Fruit fly (Drosophila melanogaster) whole organism, embryonic: ENCODE measurements around the gene CG5968.

Experiments used
- Awh ChIP-seq: fragments of 200-800 bp; sonication (Bioruptor generic); IDR thresholded peaks from 2 replicates; pipeline ENCODE4, ENCODE4 v1.3.6; 2022; ENCODE audit warnings: missing biosample characterization, missing genetic modification characterization
- BtbVII ChIP-seq: fragments of 200-800 bp; sonication (Bioruptor generic); optimal IDR thresholded peaks from 3 replicates; lab custom pipeline; 2017; ENCODE audit warnings: missing biosample characterization, mild to moderate bottlenecking, missing genetic modification characterization
- CG12104 ChIP-seq: fragments of 200-800 bp; sonication (Bioruptor generic); optimal IDR thresholded peaks from 3 replicates; lab custom pipeline; 2016; ENCODE audit warnings: missing biosample characterization, missing genetic modification characterization
- CG12391 ChIP-seq: fragments of 200-800 bp; sonication (Bioruptor generic); optimal IDR thresholded peaks from 3 replicates; lab custom pipeline; 2018; ENCODE audit warnings: missing biosample characterization, mild to moderate bottlenecking, missing genetic modification characterization, moderate library complexity
- CG13624 ChIP-seq: fragments of 200-800 bp; sonication (Bioruptor generic); optimal IDR thresholded peaks from 2 replicates; lab custom pipeline; 2016; ENCODE audit warnings: missing biosample characterization, missing genetic modification characterization
- CG13894 ChIP-seq: fragments of 200-800 bp; sonication (Bioruptor generic); optimal IDR thresholded peaks from 3 replicates; lab custom pipeline; 2018; ENCODE audit warnings: missing biosample characterization, mild to moderate bottlenecking, missing genetic modification characterization, moderate library complexity
- CG15479 ChIP-seq: fragments of 200-800 bp; sonication (Bioruptor generic); optimal IDR thresholded peaks from 3 replicates; lab custom pipeline; 2019; ENCODE audit warnings: missing biosample characterization, mild to moderate bottlenecking, missing genetic modification characterization, moderate library complexity
- CG15514 ChIP-seq: fragments of 200-800 bp; sonication (Bioruptor generic); optimal IDR thresholded peaks from 3 replicates; lab custom pipeline; 2017; ENCODE audit warnings: missing biosample characterization, missing genetic modification characterization, mild to moderate bottlenecking, moderate library complexity, missing genetic modification reagents
- CG15601 ChIP-seq: fragments of 200-800 bp; sonication (Bioruptor generic); optimal IDR thresholded peaks from 3 replicates; lab custom pipeline; 2019; ENCODE audit warnings: missing biosample characterization, mild to moderate bottlenecking, missing genetic modification characterization, moderate library complexity
- CG17361 ChIP-seq: fragments of 200-800 bp; sonication (Bioruptor generic); IDR thresholded peaks from 3 replicates; pipeline ENCODE4 v1.3.6; 2022; ENCODE audit warnings: missing biosample characterization, missing genetic modification characterization
- CG17612 ChIP-seq: fragments of 200-800 bp; sonication (Bioruptor generic); IDR thresholded peaks from 2 replicates; pipeline ENCODE4 v1.3.6; 2022; ENCODE audit warnings: missing biosample characterization, missing genetic modification characterization
- CG18011 ChIP-seq: fragments of 200-800 bp; sonication (Bioruptor generic); optimal IDR thresholded peaks from 2 replicates; lab custom pipeline; 2017; ENCODE audit warnings: missing biosample characterization, missing genetic modification characterization, mild to moderate bottlenecking, moderate library complexity, missing genotype
- CG18262 ChIP-seq: fragments of 200-800 bp; optimal IDR thresholded peaks from 3 replicates; lab custom pipeline; 2019; ENCODE audit warnings: missing biosample characterization, mild to moderate bottlenecking, missing genetic modification characterization, moderate library complexity
- CG18476 ChIP-seq: fragments of 200-800 bp; sonication (Bioruptor generic); optimal IDR thresholded peaks from 2 replicates; lab custom pipeline; 2016; ENCODE audit warnings: missing biosample characterization, mild to moderate bottlenecking, missing genetic modification characterization
- CG6765 ChIP-seq: fragments of 200-800 bp; sonication (Bioruptor generic); optimal IDR thresholded peaks from 3 replicates; lab custom pipeline; 2017; ENCODE audit warnings: missing biosample characterization, mild to moderate bottlenecking, missing genetic modification characterization
- CG7271 ChIP-seq: fragments of 200-800 bp; sonication (Bioruptor generic); optimal IDR thresholded peaks from 2 replicates; lab custom pipeline; 2018; ENCODE audit warnings: missing biosample characterization, mild to moderate bottlenecking, missing genetic modification characterization, moderate library complexity
- CG7928 ChIP-seq: fragments of 200-800 bp; sonication (Bioruptor generic); optimal IDR thresholded peaks from 2 replicates; lab custom pipeline; 2017; ENCODE audit warnings: missing biosample characterization, mild to moderate bottlenecking, missing genetic modification characterization
- CG8944 ChIP-seq: fragments of 200-800 bp; sonication (Bioruptor generic); optimal IDR thresholded peaks from 3 replicates; lab custom pipeline; 2016; ENCODE audit warnings: missing biosample characterization, missing genetic modification characterization
- CG9609 ChIP-seq: fragments of 200-800 bp; sonication (Bioruptor generic); optimal IDR thresholded peaks from 3 replicates; lab custom pipeline; 2016; ENCODE audit warnings: missing biosample characterization, missing genetic modification characterization
- Camta ChIP-seq: fragments of 200-800 bp; sonication (Bioruptor generic); optimal IDR thresholded peaks from 2 replicates; lab custom pipeline; 2016; ENCODE audit warnings: missing biosample characterization, missing genetic modification characterization
- Ets65A ChIP-seq: fragments of 200-800 bp; sonication (Bioruptor generic); peaks from one replicate; lab custom pipeline; 2016; ENCODE audit warnings: missing biosample characterization, missing genetic modification characterization
- Fer1 ChIP-seq: fragments of 200-800 bp; sonication (Bioruptor generic); optimal IDR thresholded peaks from 2 replicates; lab custom pipeline; 2017; ENCODE audit warnings: missing biosample characterization, mild to moderate bottlenecking, missing genetic modification characterization
- Fer2 ChIP-seq: fragments of 200-800 bp; sonication (Bioruptor generic); optimal IDR thresholded peaks from 2 replicates; lab custom pipeline; 2018; ENCODE audit warnings: missing biosample characterization, mild to moderate bottlenecking, missing genetic modification characterization, moderate library complexity
- H2.0 ChIP-seq: fragments of 200-800 bp; sonication (Bioruptor generic); IDR thresholded peaks from 2 replicates; pipeline ENCODE4 v1.3.6; 2022; ENCODE audit warnings: missing biosample characterization, missing genetic modification characterization
- Hmx ChIP-seq: fragments of 200-800 bp; sonication (Bioruptor generic); optimal IDR thresholded peaks from 2 replicates; lab custom pipeline; 2016; ENCODE audit warnings: missing biosample characterization, missing genetic modification characterization
- Hr39 ChIP-seq: fragments of >200 bp; optimal IDR thresholded peaks from 2 replicates; lab custom pipeline; 2017
- Lim3 ChIP-seq: fragments of 200-800 bp; sonication (Bioruptor generic); IDR thresholded peaks from 2 replicates; pipeline ENCODE4 v1.3.6; 2022; ENCODE audit warnings: missing biosample characterization, missing genetic modification characterization
- MBD-R2 ChIP-seq: fragments of 200-800 bp; sonication (Bioruptor generic); IDR thresholded peaks from 2 replicates; pipeline ENCODE4 v1.3.6; 2022; ENCODE audit warnings: missing biosample characterization, missing genetic modification characterization
- Mes4 ChIP-seq: fragments of 200-800 bp; sonication (Bioruptor generic); optimal IDR thresholded peaks from 2 replicates; lab custom pipeline; 2016; ENCODE audit warnings: missing biosample characterization, missing genetic modification characterization
- Mrtf ChIP-seq: fragments of 200-800 bp; sonication (Bioruptor generic); IDR thresholded peaks from 3 replicates; pipeline ENCODE4 v1.3.6; 2022; ENCODE audit warnings: missing biosample characterization, missing genetic modification characterization
- Myb ChIP-seq: fragments of 200-800 bp; sonication (Bioruptor generic); optimal IDR thresholded peaks from 2 replicates; lab custom pipeline; 2016; ENCODE audit warnings: missing biosample characterization, missing genetic modification characterization
- Nf-YB ChIP-seq: fragments of 200-800 bp; sonication (Bioruptor generic); optimal IDR thresholded peaks from 3 replicates; lab custom pipeline; 2019; ENCODE audit warnings: missing biosample characterization, mild to moderate bottlenecking, missing genetic modification characterization, moderate library complexity
- Poxn ChIP-seq: fragments of 200-800 bp; sonication (Bioruptor generic); IDR thresholded peaks from 2 replicates; pipeline ENCODE4 v1.3.6; 2022; ENCODE audit warnings: missing biosample characterization, missing genetic modification characterization
- Scr ChIP-seq: fragments of 200-800 bp; sonication (Bioruptor generic); IDR thresholded peaks from 2 replicates; pipeline ENCODE4 v1.3.6; 2022; ENCODE audit warnings: missing biosample characterization, missing genetic modification characterization; ENCODE audit not compliant: partially characterized antibody
- bigmax ChIP-seq: fragments of 200-800 bp; sonication (Bioruptor generic); optimal IDR thresholded peaks from 2 replicates; lab custom pipeline; 2018; ENCODE audit warnings: missing biosample characterization, mild to moderate bottlenecking, missing genetic modification characterization
- cg ChIP-seq: fragments of 200-800 bp; sonication (Bioruptor generic); optimal IDR thresholded peaks from 3 replicates; lab custom pipeline; 2019; ENCODE audit warnings: missing biosample characterization, mild to moderate bottlenecking, missing genetic modification characterization, moderate library complexity
- ci ChIP-seq: fragments of 200-800 bp; sonication (Bioruptor generic); IDR thresholded peaks from 3 replicates; pipeline ENCODE4 v1.3.6; 2022; ENCODE audit warnings: missing biosample characterization, missing genetic modification characterization
- disco-r ChIP-seq: fragments of 200-800 bp; sonication (Bioruptor generic); optimal IDR thresholded peaks from 2 replicates; lab custom pipeline; 2016; ENCODE audit warnings: missing biosample characterization, missing genetic modification characterization
- ems ChIP-seq: fragments of 200-800 bp; sonication (Bioruptor generic); optimal IDR thresholded peaks from 3 replicates; lab custom pipeline; 2016; ENCODE audit warnings: missing biosample characterization, missing genetic modification characterization
- fd64A ChIP-seq: fragments of 200-800 bp; sonication (Bioruptor generic); optimal IDR thresholded peaks from 3 replicates; lab custom pipeline; 2018; ENCODE audit warnings: missing biosample characterization, mild to moderate bottlenecking, missing genetic modification characterization
- fru ChIP-seq: fragments of >200 bp; optimal IDR thresholded peaks from 2 replicates; lab custom pipeline; 2017
- ftz-f1 ChIP-seq: fragments of 200-800 bp; sonication (Bioruptor generic); optimal IDR thresholded peaks from 2 replicates; lab custom pipeline; 2016; ENCODE audit warnings: missing biosample characterization, missing genetic modification characterization
- grau ChIP-seq: fragments of 200-800 bp; optimal IDR thresholded peaks from 3 replicates; lab custom pipeline; 2019; ENCODE audit warnings: missing biosample characterization, mild to moderate bottlenecking, missing genetic modification characterization, moderate library complexity
- grn ChIP-seq: fragments of 200-800 bp; sonication (Bioruptor generic); optimal IDR thresholded peaks from 3 replicates; lab custom pipeline; 2017; ENCODE audit warnings: missing biosample characterization, missing genetic modification characterization
- gsb ChIP-seq: fragments of 200-800 bp; sonication (Bioruptor generic); IDR thresholded peaks from 2 replicates; pipeline ENCODE4 v1.3.6; 2022; ENCODE audit warnings: missing biosample characterization, missing genetic modification characterization
- h ChIP-seq: fragments of >200 bp; optimal IDR thresholded peaks from 2 replicates; lab custom pipeline; 2017
- klu ChIP-seq: fragments of 200-800 bp; sonication (Bioruptor generic); IDR thresholded peaks from 2 replicates; pipeline ENCODE4 v1.3.6; 2022; ENCODE audit warnings: missing biosample characterization, missing genetic modification characterization
- lmd ChIP-seq: fragments of 200-800 bp; sonication (Bioruptor generic); IDR thresholded peaks from 2 replicates; pipeline ENCODE4 v1.3.6; 2022; ENCODE audit warnings: missing biosample characterization, missing genetic modification characterization
- p53 ChIP-seq: fragments of 200-800 bp; sonication (Bioruptor generic); optimal IDR thresholded peaks from 2 replicates; lab custom pipeline; 2016; ENCODE audit warnings: missing biosample characterization, missing genetic modification characterization
- phol ChIP-seq: fragments of 200-800 bp; sonication (Bioruptor generic); optimal IDR thresholded peaks from 3 replicates; lab custom pipeline; 2018; ENCODE audit warnings: missing biosample characterization, mild to moderate bottlenecking, missing genetic modification characterization, moderate library complexity
- slbo ChIP-seq: fragments of 200-800 bp; sonication (Bioruptor generic); IDR thresholded peaks from 2 replicates; pipeline ENCODE4 v1.3.6; 2022; ENCODE audit warnings: missing biosample characterization, missing genetic modification characterization
- sna ChIP-seq: fragments of 200-800 bp; sonication (Bioruptor generic); IDR thresholded peaks from 2 replicates; pipeline ENCODE4 v1.3.6; 2022; ENCODE audit warnings: missing biosample characterization, missing genetic modification characterization; ENCODE audit not compliant: partially characterized antibody
- stc ChIP-seq: fragments of 200-800 bp; sonication (Bioruptor generic); IDR thresholded peaks from 2 replicates; pipeline ENCODE4 v1.3.6; 2022; ENCODE audit warnings: missing biosample characterization, missing genetic modification characterization
- zfh1 ChIP-seq: fragments of 200-800 bp; sonication (Bioruptor generic); IDR thresholded peaks from 3 replicates; pipeline ENCODE4 v1.3.6; 2022; ENCODE audit warnings: missing biosample characterization, missing genetic modification characterization

CG5968 gene

DNA sequence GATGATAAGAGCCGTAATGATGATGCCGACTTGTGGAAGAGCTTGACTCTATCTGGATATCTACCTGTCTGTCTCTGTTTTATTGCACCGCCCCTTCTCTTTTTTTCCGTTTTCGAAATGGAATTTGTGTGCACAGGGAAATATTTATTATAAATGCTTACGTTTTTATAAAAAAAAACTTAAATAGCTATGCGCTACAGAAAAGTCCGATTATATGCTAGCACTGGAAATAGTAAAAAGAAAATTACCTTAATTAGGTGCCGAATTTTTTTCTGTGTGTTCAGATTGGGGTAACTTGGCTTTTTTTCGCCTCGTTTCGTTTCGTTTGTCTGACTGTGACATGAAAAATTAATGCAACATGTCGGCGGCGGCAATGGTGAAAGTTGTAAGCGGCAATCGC lies 42.2 kb upstream of the CG5968 start (continued):
- no peak for TF ChIP-seq p53 (GFP tag; lab: Kevin White, UChicago)
- no peak for TF ChIP-seq gsb (GFP tag; lab: Robert Waterston, UW)
- no peak for TF ChIP-seq ftz-f1 (GFP tag; lab: Kevin White, UChicago)
- peak; percentile 35 for TF ChIP-seq Mes4 (GFP tag; lab: Kevin White, UChicago)
- no peak for TF ChIP-seq CG8944 (GFP tag; lab: Kevin White, UChicago)
- TF ChIP-seq grn, result no peak
- TF ChIP-seq CG13624 (GFP tag; lab: Kevin White, UChicago), result no peak
- no peak for TF ChIP-seq cg
- TF ChIP-seq grau (tag; lab: Kevin White, UChicago), result peak; percentile 4
- no peak for TF ChIP-seq Scr (GFP tag; lab: Robert Waterston, UW)
- no peak for TF ChIP-seq Camta
- TF ChIP-seq Mrtf (GFP tag; lab: Robert Waterston, UW), result peak; percentile 36; the same call in 1 of the 3 replicates
- TF ChIP-seq BtbVII, result no peak
- no peak for TF ChIP-seq Awh
- TF ChIP-seq CG7928, result no peak
- peak; percentile 72 for TF ChIP-seq phol (tag; lab: Kevin White, UChicago)
- TF ChIP-seq klu, result no peak
- no peak for TF ChIP-seq sna
- TF ChIP-seq Hmx, result no peak
- TF ChIP-seq Hr39 (lab: Kevin White, UChicago), result no peak
- no peak for TF ChIP-seq Fer2 (tag; lab: Kevin White, UChicago)
- TF ChIP-seq CG12104, result no peak
- no peak; the same call in 1 of the 2 replicates for TF ChIP-seq lmd (GFP tag; lab: Robert Waterston, UW)
- no peak for TF ChIP-seq Nf-YB
- TF ChIP-seq h, result no peak
- peak; percentile 3 for TF ChIP-seq disco-r (GFP tag; lab: Kevin White, UChicago)
- no peak for TF ChIP-seq CG13894 (tag; lab: Kevin White, UChicago)
- TF ChIP-seq fru, result no peak
- no peak for TF ChIP-seq CG7271 (tag; lab: Kevin White, UChicago)
- peak; percentile 62 for TF ChIP-seq CG18262 (tag; lab: Kevin White, UChicago)
- no peak for TF ChIP-seq CG9609
- TF ChIP-seq Ets65A, result no peak
- TF ChIP-seq CG15479, result no peak
- TF ChIP-seq CG17361 (GFP tag; lab: Robert Waterston, UW), result peak; percentile 42; the same call in 1 of the 3 replicates
- TF ChIP-seq zfh1, result peak; percentile 83
- peak; percentile 59 for TF ChIP-seq CG12391 (tag; lab: Kevin White, UChicago)
- no peak for TF ChIP-seq Myb (GFP tag; lab: Kevin White, UChicago)
- no peak for TF ChIP-seq Poxn
- TF ChIP-seq CG15514 (GFP tag; lab: Kevin White, UChicago), result no peak
- 0 out of 2 replicates have a peak, but pooled peaks have one; percentile 16 for TF ChIP-seq H2.0 (GFP tag; lab: Robert Waterston, UW)
- no peak for TF ChIP-seq bigmax (GFP tag; lab: Kevin White, UChicago)
- no peak for TF ChIP-seq slbo (GFP tag; lab: Robert Waterston, UW)
- no peak for TF ChIP-seq CG18011 (GFP tag; lab: Kevin White, UChicago)
- TF ChIP-seq CG17612 (GFP tag; lab: Robert Waterston, UW), result no peak
- TF ChIP-seq CG18476 (GFP tag; lab: Kevin White, UChicago), result no peak
- TF ChIP-seq fd64A (GFP tag; lab: Kevin White, UChicago), result peak; percentile 30
- TF ChIP-seq Lim3 (GFP tag; lab: Robert Waterston, UW), result no peak
- TF ChIP-seq ems (GFP tag; lab: Kevin White, UChicago), result no peak
- TF ChIP-seq CG6765 (GFP tag; lab: Kevin White, UChicago), result no peak
- TF ChIP-seq ci, result peak; percentile 90
- peak; percentile 13 for TF ChIP-seq CG15601 (tag; lab: Kevin White, UChicago)
- no peak for TF ChIP-seq Fer1 (GFP tag; lab: Kevin White, UChicago)
- no peak for TF ChIP-seq MBD-R2 (GFP tag; lab: Robert Waterston, UW)
- peak; percentile 75 for TF ChIP-seq stc (GFP tag; lab: Robert Waterston, UW)
